Worm (Caenorhabditis elegans): ENCODE results near the gene rabx-5.

Gene rabx-5

ce11 chrIII:10634034-10634433 lies 28.9 kb downstream of the rabx-5 start (continued):
- TF ChIP-seq cebp-2 (GFP tag; IDR thresholded peaks at IDR 0.05): no peak
- no peak for TF ChIP-seq B0261.1 (tag; optimal IDR thresholded peaks at IDR 0.05)
- TF ChIP-seq mcd-1 (GFP tag; IDR thresholded peaks at IDR 0.05): peak; percentile 82
- TF ChIP-seq F10E7.11 (tag; optimal IDR thresholded peaks at IDR 0.05): no peak
- TF ChIP-seq F57C9.4 (tag; optimal IDR thresholded peaks at IDR 0.05): peak; percentile 16
- peak in 1 of 3 experiments; percentile 18 for TF ChIP-seq lin-35 (GFP tag; optimal IDR thresholded peaks at IDR 0.05)
- no peak for TF ChIP-seq akir-1 (GFP tag; optimal IDR thresholded peaks at IDR 0.05)
- TF ChIP-seq ceh-91 (GFP tag; IDR thresholded peaks at IDR 0.05): no peak
- peak; percentile 46 for TF ChIP-seq ets-4 (GFP tag; optimal IDR thresholded peaks at IDR 0.05)
- TF ChIP-seq nhr-179 (tag; optimal IDR thresholded peaks at IDR 0.05): no peak
- TF ChIP-seq F39B2.1 (GFP tag; IDR thresholded peaks at IDR 0.05): no peak
- 0 out of 2 replicates have a peak, but pooled peaks have one; percentile 45 for TF ChIP-seq aptf-3 (GFP tag; IDR thresholded peaks at IDR 0.05)
- peak; percentile 44 for TF ChIP-seq ztf-18 (tag; optimal IDR thresholded peaks at IDR 0.05)
- no peak for TF ChIP-seq let-526 (GFP tag; IDR thresholded peaks at IDR 0.05)
- TF ChIP-seq B0035.1 (tag; optimal IDR thresholded peaks at IDR 0.05): no peak
- no peak for TF ChIP-seq T07F8.4 (tag; optimal IDR thresholded peaks at IDR 0.05)
- TF ChIP-seq lin-26 (GFP tag; IDR thresholded peaks at IDR 0.05): 0 out of 2 replicates have a peak, but pooled peaks have one; percentile 31
- no peak for TF ChIP-seq ceh-40 (GFP tag; IDR thresholded peaks at IDR 0.05)
- peak; percentile 47 for TF ChIP-seq chd-7 (tag; optimal IDR thresholded peaks at IDR 0.05)
- TF ChIP-seq ZK185.1 (tag; optimal IDR thresholded peaks at IDR 0.05; ENCODE audit: poor library complexity, severe bottlenecking): no peak
- no peak for TF ChIP-seq ztf-28 (GFP tag; IDR thresholded peaks at IDR 0.05)
- TF ChIP-seq F37B4.10 (GFP tag; IDR thresholded peaks at IDR 0.05): no peak
- no peak for TF ChIP-seq rec-8 (tag; optimal IDR thresholded peaks at IDR 0.05)
- no peak for TF ChIP-seq egl-44 (GFP tag; IDR thresholded peaks at IDR 0.05)
- TF ChIP-seq xnd-1 (tag; optimal IDR thresholded peaks at IDR 0.05): no peak
- TF ChIP-seq bed-2 (GFP tag; IDR thresholded peaks at IDR 0.05): peak; percentile 63; the same call in 1 of the 2 replicates
- no peak for TF ChIP-seq hsf-1 (GFP tag; IDR thresholded peaks at IDR 0.05)
- TF ChIP-seq pha-4 (tag; optimal IDR thresholded peaks at IDR 0.05): no peak
- peak; percentile 13; the same call in 1 of the 2 replicates for TF ChIP-seq madf-6 (GFP tag; IDR thresholded peaks at IDR 0.05)
- no peak for TF ChIP-seq dpff-1 (tag; optimal IDR thresholded peaks at IDR 0.05)
- TF ChIP-seq ceh-79 (tag; optimal IDR thresholded peaks at IDR 0.05): no peak
- no peak for TF ChIP-seq ccch-3 (GFP tag; optimal IDR thresholded peaks at IDR 0.05)
- peak; percentile 71 for TF ChIP-seq nhr-80 (tag; optimal IDR thresholded peaks at IDR 0.05)
- TF ChIP-seq F23B12.7 (tag; optimal IDR thresholded peaks at IDR 0.05; ENCODE audit: insufficient read depth): no peak
- TF ChIP-seq Y95B8A.8 (GFP tag; IDR thresholded peaks at IDR 0.05): no peak
- TF ChIP-seq ztf-22 (GFP tag; optimal IDR thresholded peaks at IDR 0.05): peak; percentile 17

ce11 chrIII:10634576-10634975 lies 29.4 kb downstream of the rabx-5 start:
- TF ChIP-seq Y79H2A.3 (GFP tag; conservative IDR thresholded peaks at IDR 0.05): no peak
- no peak for TF ChIP-seq repo-1 (tag; optimal IDR thresholded peaks at IDR 0.05)
- no peak for TF ChIP-seq sptf-2 (GFP tag; optimal IDR thresholded peaks at IDR 0.05)
- no peak for TF ChIP-seq C06A6.2 (GFP tag; conservative IDR thresholded peaks at IDR 0.05)
- TF ChIP-seq lin-54 (GFP tag; optimal IDR thresholded peaks at IDR 0.05): no peak
- no peak for TF ChIP-seq lsl-1 (GFP tag; optimal IDR thresholded peaks at IDR 0.05)
- TF ChIP-seq ceh-58 (GFP tag; IDR thresholded peaks at IDR 0.05): no peak
- TF ChIP-seq let-607 (tag; optimal IDR thresholded peaks at IDR 0.05): no peak
- TF ChIP-seq lag-1 (GFP tag; IDR thresholded peaks at IDR 0.05): no peak
- no peak for TF ChIP-seq dpff-1 (tag; optimal IDR thresholded peaks at IDR 0.05)
- no peak for TF ChIP-seq akir-1 (GFP tag; optimal IDR thresholded peaks at IDR 0.05)
- TF ChIP-seq aptf-2 (GFP tag; conservative IDR thresholded peaks at IDR 0.05): no peak
- no peak for TF ChIP-seq hsf-1 (GFP tag; IDR thresholded peaks at IDR 0.05)
- TF ChIP-seq ZK185.1 (tag; optimal IDR thresholded peaks at IDR 0.05; ENCODE audit: poor library complexity, severe bottlenecking): no peak
- TF ChIP-seq K12H6.12 (tag; optimal IDR thresholded peaks at IDR 0.05): no peak
- TF ChIP-seq F33H1.4 (GFP tag; IDR thresholded peaks at IDR 0.05): no peak
- no peak for TF ChIP-seq F55B11.4 (tag; optimal IDR thresholded peaks at IDR 0.05; ENCODE audit: borderline replicate concordance, insufficient read depth)
- TF ChIP-seq nhr-179 (tag; optimal IDR thresholded peaks at IDR 0.05): no peak
